Fruit fly (Drosophila melanogaster): ENCODE results near the gene CG5783.

dm6 chr2L:18141471-18142345 is 14.1 kb upstream of the CG5783 start:
- TF ChIP-seq CG4496 (GFP tag; IDR thresholded peaks at IDR 0.05): peak; percentile 77
- peak; percentile 79 for TF ChIP-seq Ets98B (GFP tag; IDR thresholded peaks at IDR 0.05)
- peak; percentile 46 for TF ChIP-seq rn (GFP tag; IDR thresholded peaks at IDR 0.05)
- peak; percentile 20 for TF ChIP-seq gl (tag; optimal IDR thresholded peaks at IDR 0.05)
- TF ChIP-seq CG9948 (tag; optimal IDR thresholded peaks at IDR 0.05): peak; percentile 48
- TF ChIP-seq CG10348 (GFP tag; IDR thresholded peaks at IDR 0.05): no peak
- TF ChIP-seq CG15710 (tag; optimal IDR thresholded peaks at IDR 0.05): peak; percentile 45
- TF ChIP-seq CG32121 (GFP tag; IDR thresholded peaks at IDR 0.05): peak; percentile 77
